Fruit fly (Drosophila melanogaster): ENCODE data around the gene scat.

DNA sequence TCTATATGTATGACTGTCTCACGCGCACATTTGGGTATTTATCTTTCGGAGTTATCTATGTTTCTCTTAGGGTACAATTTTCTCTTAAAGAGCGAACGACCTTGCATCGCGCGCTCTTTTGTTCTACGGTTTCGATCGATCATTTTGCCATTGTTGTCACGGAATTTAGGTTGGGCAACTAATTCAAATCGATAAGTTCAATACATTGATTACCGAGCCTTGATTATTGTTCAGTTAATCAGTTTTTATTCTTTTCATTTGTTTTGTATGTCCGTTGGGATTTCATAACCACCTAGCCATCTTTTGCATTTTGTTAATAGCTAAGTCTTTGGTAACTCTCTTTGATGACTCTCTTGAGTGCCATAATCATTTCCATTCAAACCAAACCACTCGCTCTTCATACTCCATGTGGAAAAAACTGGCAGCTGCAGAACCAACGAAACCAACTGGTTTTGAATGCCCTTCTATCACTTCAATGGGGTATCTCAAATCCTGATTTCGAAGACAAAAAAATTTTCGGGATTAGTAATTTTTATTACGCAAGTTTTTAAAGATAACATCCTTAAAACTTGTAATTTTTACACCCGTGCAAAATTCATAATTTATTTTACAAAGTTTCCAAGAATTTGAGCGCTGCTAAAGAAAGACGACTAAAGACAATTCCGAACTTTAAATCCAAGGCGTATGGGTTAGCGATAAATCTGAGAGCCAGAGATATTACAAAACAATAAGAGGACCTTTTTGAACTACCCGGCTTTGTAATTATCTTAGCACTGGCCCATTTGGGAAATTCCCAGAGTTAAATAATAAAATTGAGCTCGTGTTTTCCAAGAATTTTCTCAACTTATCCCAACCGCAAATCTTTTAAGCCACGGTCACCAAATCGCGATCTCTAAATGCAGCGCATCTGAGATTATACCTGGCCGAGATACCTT is 17.4 kb downstream of the scat start:
- no peak for TF ChIP-seq Dll (optimal IDR thresholded peaks at IDR 0.05)
- TF ChIP-seq pan (optimal IDR thresholded peaks at IDR 0.05), result no peak
